Fruit fly (Drosophila melanogaster) whole organism, embryonic: ENCODE results near the gene Tomosyn.

Experiments used
- Aef1 ChIP-seq: fragments of 200-800 bp; sonication (Bioruptor generic); IDR thresholded peaks from 3 replicates; pipeline ENCODE4 v1.3.6; 2022; ENCODE audit warnings: missing biosample characterization, missing genetic modification characterization
- CG10654 ChIP-seq: fragments of 200-800 bp; sonication (Bioruptor generic); optimal IDR thresholded peaks from 2 replicates; lab custom pipeline; 2016; ENCODE audit warnings: missing biosample characterization, missing genetic modification characterization
- CG12071 ChIP-seq: fragments of 200-800 bp; sonication (Bioruptor generic); optimal IDR thresholded peaks from 3 replicates; lab custom pipeline; 2018; ENCODE audit warnings: missing biosample characterization, mild to moderate bottlenecking, missing genetic modification characterization
- CG1233 ChIP-seq: fragments of 200-800 bp; sonication (Bioruptor generic); optimal IDR thresholded peaks from 4 replicates; lab custom pipeline; 2018; ENCODE audit warnings: missing biosample characterization, mild to moderate bottlenecking, missing genetic modification characterization
- CG13296 ChIP-seq: fragments of 200-800 bp; sonication (Bioruptor generic); optimal IDR thresholded peaks from 3 replicates; lab custom pipeline; 2018; ENCODE audit warnings: missing biosample characterization, mild to moderate bottlenecking, missing genetic modification characterization
- CG13775 ChIP-seq: fragments of 200-800 bp; sonication (Bioruptor generic); optimal IDR thresholded peaks from 3 replicates; lab custom pipeline; 2017; ENCODE audit warnings: missing biosample characterization, mild to moderate bottlenecking, missing genetic modification characterization
- CG14860 ChIP-seq: fragments of 200-800 bp; sonication (Bioruptor generic); IDR thresholded peaks from 3 replicates; pipeline ENCODE4 v1.3.6; 2022; ENCODE audit warnings: missing biosample characterization, missing genetic modification characterization; ENCODE audit not compliant: partially characterized antibody
- CG15479 ChIP-seq: fragments of 200-800 bp; sonication (Bioruptor generic); optimal IDR thresholded peaks from 3 replicates; lab custom pipeline; 2019; ENCODE audit warnings: missing biosample characterization, mild to moderate bottlenecking, missing genetic modification characterization, moderate library complexity
- CG16863 ChIP-seq: fragments of 200-800 bp; sonication (Bioruptor generic); optimal IDR thresholded peaks from 3 replicates; lab custom pipeline; 2016; ENCODE audit warnings: missing biosample characterization, missing genetic modification characterization
- CG17829 ChIP-seq: fragments of 200-800 bp; optimal IDR thresholded peaks from 2 replicates; lab custom pipeline; 2019; ENCODE audit warnings: missing biosample characterization, mild to moderate bottlenecking, missing genetic modification characterization, moderate library complexity
- CG1832 ChIP-seq: fragments of 200-800 bp; sonication (Bioruptor generic); optimal IDR thresholded peaks from 2 replicates; lab custom pipeline; 2017; ENCODE audit warnings: missing biosample characterization, mild to moderate bottlenecking, missing genetic modification characterization, inconsistent platforms
- CG18619 ChIP-seq: fragments of 200-800 bp; sonication (Bioruptor generic); optimal IDR thresholded peaks from 3 replicates; lab custom pipeline; 2017; ENCODE audit warnings: missing biosample characterization, mild to moderate bottlenecking, missing genetic modification characterization
- CG2678 ChIP-seq: fragments of 200-800 bp; sonication (Bioruptor generic); optimal IDR thresholded peaks from 3 replicates; lab custom pipeline; 2019; ENCODE audit warnings: missing biosample characterization, mild to moderate bottlenecking, missing genetic modification characterization, moderate library complexity
- CG33557 ChIP-seq: fragments of 200-800 bp; sonication (Bioruptor generic); optimal IDR thresholded peaks from 2 replicates; lab custom pipeline; 2019; ENCODE audit warnings: missing biosample characterization, mild to moderate bottlenecking, missing genetic modification characterization, moderate library complexity
- CG3995 ChIP-seq: fragments of 200-800 bp; sonication (Bioruptor generic); optimal IDR thresholded peaks from 3 replicates; lab custom pipeline; 2016; ENCODE audit warnings: missing biosample characterization, missing genetic modification characterization
- CG42726 ChIP-seq: fragments of 200-800 bp; sonication (Bioruptor generic); IDR thresholded peaks from 2 replicates; pipeline ENCODE4 v1.3.6; 2022; ENCODE audit warnings: missing biosample characterization, missing genetic modification characterization; ENCODE audit not compliant: partially characterized antibody
- CG4617 ChIP-seq: fragments of 200-800 bp; sonication (Bioruptor generic); optimal IDR thresholded peaks from 3 replicates; lab custom pipeline; 2016; ENCODE audit warnings: missing biosample characterization, missing genetic modification characterization, borderline replicate concordance
- CG9437 ChIP-seq: fragments of 200-800 bp; sonication (Bioruptor generic); optimal IDR thresholded peaks from 2 replicates; lab custom pipeline; 2018; ENCODE audit warnings: missing biosample characterization, mild to moderate bottlenecking, missing genetic modification characterization
- Doc2 ChIP-seq: fragments of 200-800 bp; sonication (Bioruptor generic); IDR thresholded peaks from 2 replicates; pipeline ENCODE4 v1.3.6; 2022; ENCODE audit warnings: missing biosample characterization, missing genetic modification characterization
- Elba2 ChIP-seq: fragments of 200-800 bp; sonication (Bioruptor generic); optimal IDR thresholded peaks from 3 replicates; lab custom pipeline; 2016; ENCODE audit warnings: missing biosample characterization, missing genetic modification characterization
- Hr3 ChIP-seq: fragments of 200-800 bp; sonication (Bioruptor generic); optimal IDR thresholded peaks from 3 replicates; lab custom pipeline; 2016; ENCODE audit warnings: missing biosample characterization, missing genetic modification characterization
- Hr51 ChIP-seq, 2 experiments: fragments of 200-800 bp; sonication (Bioruptor generic); optimal IDR thresholded peaks; 2 replicates in 1 of 2; 3 replicates in 1 of 2; lab custom pipeline; 2016 to 2018; ENCODE audit warnings: missing biosample characterization in 2 of 2, missing genetic modification characterization in 2 of 2, mild to moderate bottlenecking in 1 of 2, moderate library complexity in 1 of 2
- Lim3 ChIP-seq: fragments of 200-800 bp; sonication (Bioruptor generic); IDR thresholded peaks from 2 replicates; pipeline ENCODE4 v1.3.6; 2022; ENCODE audit warnings: missing biosample characterization, missing genetic modification characterization
- MBD-R2 ChIP-seq: fragments of 200-800 bp; sonication (Bioruptor generic); IDR thresholded peaks from 2 replicates; pipeline ENCODE4 v1.3.6; 2022; ENCODE audit warnings: missing biosample characterization, missing genetic modification characterization
- Mrtf ChIP-seq: fragments of 200-800 bp; sonication (Bioruptor generic); IDR thresholded peaks from 3 replicates; pipeline ENCODE4 v1.3.6; 2022; ENCODE audit warnings: missing biosample characterization, missing genetic modification characterization
- NC2α ChIP-seq: fragments of 200-800 bp; sonication (Bioruptor generic); optimal IDR thresholded peaks from 2 replicates; lab custom pipeline; 2016; ENCODE audit warnings: missing biosample characterization, missing genetic modification characterization
- Side ChIP-seq: fragments of 200-800 bp; sonication (Bioruptor generic); optimal IDR thresholded peaks from 2 replicates; lab custom pipeline; 2016; ENCODE audit warnings: missing biosample characterization, missing genetic modification characterization
- Sox102F ChIP-seq: fragments of 200-800 bp; sonication (Bioruptor generic); optimal IDR thresholded peaks from 2 replicates; lab custom pipeline; 2018; ENCODE audit warnings: missing biosample characterization, mild to moderate bottlenecking, missing genetic modification characterization, moderate library complexity
- Xrp1 ChIP-seq: fragments of 200-800 bp; sonication (Bioruptor generic); IDR thresholded peaks from 2 replicates; pipeline ENCODE4 v1.3.6; 2022; ENCODE audit warnings: missing biosample characterization, missing genetic modification characterization
- ab ChIP-seq: fragments of 200-800 bp; sonication (Bioruptor generic); optimal IDR thresholded peaks from 2 replicates; lab custom pipeline; 2016; ENCODE audit warnings: missing biosample characterization, missing genetic modification characterization
- abd-A ChIP-seq: fragments of 200-800 bp; sonication (Bioruptor generic); optimal IDR thresholded peaks from 3 replicates; lab custom pipeline; 2019; ENCODE audit warnings: missing biosample characterization, mild to moderate bottlenecking, missing genetic modification characterization, moderate library complexity
- bab2 ChIP-seq: fragments of 200-800 bp; sonication (Bioruptor generic); optimal IDR thresholded peaks from 2 replicates; lab custom pipeline; 2016; ENCODE audit warnings: missing biosample characterization, missing genetic modification characterization
- btn ChIP-seq: fragments of 200-800 bp; sonication (Bioruptor generic); optimal IDR thresholded peaks from 2 replicates; lab custom pipeline; 2016; ENCODE audit warnings: missing biosample characterization, missing genetic modification characterization
- caup ChIP-seq: fragments of 200-800 bp; sonication (Bioruptor generic); optimal IDR thresholded peaks from 3 replicates; lab custom pipeline; 2017; ENCODE audit warnings: missing biosample characterization, mild to moderate bottlenecking, missing genetic modification characterization, moderate library complexity; ENCODE audit not compliant: severe bottlenecking
- croc ChIP-seq: fragments of 200-800 bp; sonication (Bioruptor generic); conservative IDR thresholded peaks from 3 replicates; pipeline ENCODE4 v1.3.6; 2022; ENCODE audit warnings: missing biosample characterization, missing genetic modification characterization
- cwo ChIP-seq: fragments of 200-800 bp; sonication (Bioruptor generic); optimal IDR thresholded peaks from 3 replicates; lab custom pipeline; 2017; ENCODE audit warnings: missing biosample characterization, missing genetic modification characterization, mild to moderate bottlenecking, moderate library complexity, missing genetic modification reagents
- dimm ChIP-seq: fragments of 200-800 bp; sonication (Bioruptor generic); IDR thresholded peaks from 2 replicates; pipeline ENCODE4 v1.3.6; 2022; ENCODE audit warnings: missing biosample characterization, missing genetic modification characterization
- dmrt99B ChIP-seq: fragments of 200-800 bp; sonication (Bioruptor generic); optimal IDR thresholded peaks from 2 replicates; lab custom pipeline; 2018; ENCODE audit warnings: missing biosample characterization, mild to moderate bottlenecking, missing genetic modification characterization, moderate library complexity
- ftz-f1 ChIP-seq: fragments of 200-800 bp; sonication (Bioruptor generic); optimal IDR thresholded peaks from 2 replicates; lab custom pipeline; 2016; ENCODE audit warnings: missing biosample characterization, missing genetic modification characterization
- insv ChIP-seq, 2 experiments: fragments of 200-800 bp; sonication (Bioruptor generic); optimal IDR thresholded peaks; 3 replicates each; lab custom pipeline; 2016 to 2018; ENCODE audit warnings: missing biosample characterization in 2 of 2, missing genetic modification characterization in 2 of 2
- lbe ChIP-seq: fragments of 200-800 bp; sonication (Bioruptor generic); optimal IDR thresholded peaks from 2 replicates; lab custom pipeline; 2016; ENCODE audit warnings: missing biosample characterization, mild to moderate bottlenecking, missing genetic modification characterization
- nerfin-2 ChIP-seq: fragments of 200-800 bp; sonication (Bioruptor generic); IDR thresholded peaks from 2 replicates; pipeline ENCODE4 v1.3.6; 2022; ENCODE audit warnings: missing biosample characterization, missing genetic modification characterization; ENCODE audit not compliant: partially characterized antibody
- peb ChIP-seq: fragments of 200-800 bp; sonication (Bioruptor generic); IDR thresholded peaks from 2 replicates; pipeline ENCODE4 v1.3.6; 2022; ENCODE audit warnings: missing biosample characterization, missing genetic modification characterization
- pita ChIP-seq: fragments of 200-800 bp; sonication (Bioruptor generic); optimal IDR thresholded peaks from 2 replicates; lab custom pipeline; 2017; ENCODE audit warnings: missing biosample characterization, mild to moderate bottlenecking, missing genetic modification characterization
- slp2 ChIP-seq: fragments of 200-800 bp; sonication (Bioruptor generic); optimal IDR thresholded peaks from 2 replicates; lab custom pipeline; 2016; ENCODE audit warnings: missing biosample characterization, missing genetic modification characterization
- sna ChIP-seq: fragments of 200-800 bp; sonication (Bioruptor generic); IDR thresholded peaks from 2 replicates; pipeline ENCODE4 v1.3.6; 2022; ENCODE audit warnings: missing biosample characterization, missing genetic modification characterization; ENCODE audit not compliant: partially characterized antibody
- wdn ChIP-seq: fragments of 200-800 bp; sonication (Bioruptor generic); IDR thresholded peaks from 2 replicates; pipeline ENCODE4 v1.3.6; 2022; ENCODE audit warnings: missing biosample characterization, missing genetic modification characterization

The Tomosyn gene

DNA sequence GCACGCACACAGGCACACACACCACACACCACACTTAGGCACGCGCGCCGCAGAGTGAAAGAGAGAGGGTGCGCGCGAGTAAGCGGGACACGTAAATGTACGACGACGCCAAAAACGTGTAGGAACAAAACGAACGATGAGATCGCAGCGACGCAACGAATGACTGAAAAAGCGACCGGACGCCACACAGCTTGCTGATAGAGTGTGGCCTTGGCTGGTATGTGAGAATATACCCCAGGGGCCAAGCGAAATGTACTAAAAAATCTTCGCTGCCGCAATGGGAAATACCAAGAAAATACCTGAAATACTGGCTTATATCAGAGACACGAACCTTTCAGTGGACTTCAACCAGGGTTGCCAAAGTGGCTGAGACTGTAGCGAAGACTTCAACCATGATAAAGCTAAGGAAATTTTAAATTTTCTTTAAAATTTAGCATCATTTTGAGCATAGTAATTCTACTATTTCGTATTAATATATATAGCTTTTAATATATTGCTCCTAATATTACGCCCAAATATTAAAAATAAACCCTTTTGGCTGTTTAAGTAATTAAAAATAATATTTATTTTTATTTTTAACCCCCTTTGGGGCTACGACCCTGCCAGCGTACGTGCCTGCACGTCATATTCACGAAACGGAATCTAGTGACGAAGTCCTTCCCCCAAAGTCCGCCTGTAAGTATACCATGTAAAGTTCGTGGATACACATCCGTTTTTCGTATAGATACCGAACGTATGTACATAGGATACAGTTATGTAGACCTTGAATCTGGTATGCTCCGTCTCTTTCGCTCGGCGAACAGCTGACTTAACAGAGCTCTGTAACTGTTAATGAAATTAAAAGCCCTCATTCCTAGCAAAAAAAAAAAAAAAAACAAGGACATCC is 48.2 kb upstream of the Tomosyn start, which contains the start of gene Pits (continued):
- TF ChIP-seq btn (GFP tag; lab: Kevin White, UChicago) (peak; percentile 7), dimm (GFP tag; lab: Robert Waterston, UW) (no peak), CG15479 (peak; percentile 39), nerfin-2 (GFP tag; lab: Robert Waterston, UW) (no peak), wdn (GFP tag; lab: Robert Waterston, UW) (0 out of 2 replicates have a peak, but pooled peaks have one; percentile 22), CG1233 (GFP tag; lab: Kevin White, UChicago) (peak; percentile 24), caup (GFP tag; lab: Kevin White, UChicago) (peak; percentile 75), MBD-R2 (no peak; the same call in 1 of the 2 replicates), CG14860 (GFP tag; lab: Robert Waterston, UW) (no peak; the same call in 2 of the 3 replicates), CG16863 (no peak), lbe (no peak), Hr51 (GFP tag; optimal IDR thresholded peaks at IDR 0.05; lab: Kevin White, UChicago) (peak; percentile 18 to 45), CG2678 (tag; lab: Kevin White, UChicago) (peak; percentile 64), Side (GFP tag; lab: Kevin White, UChicago) (peak; percentile 54), Doc2 (no peak), CG1832 (GFP tag; lab: Kevin White, UChicago) (peak; percentile 91), CG33557 (no peak), CG18619 (GFP tag; lab: Kevin White, UChicago) (peak; percentile 26), sna (GFP tag; lab: Robert Waterston, UW) (no peak), CG13296 (peak; percentile 55), pita (peak; percentile 92), CG3995 (no peak), Elba2 (GFP tag; lab: Kevin White, UChicago) (no peak), Mrtf (no peak), bab2 (GFP tag; lab: Kevin White, UChicago) (peak; percentile 13), ab (GFP tag; lab: Kevin White, UChicago) (peak; percentile 20), CG10654 (GFP tag; lab: Kevin White, UChicago) (peak; percentile 4), ftz-f1 (GFP tag; lab: Kevin White, UChicago) (peak; percentile 91), abd-A (tag; lab: Kevin White, UChicago) (peak; percentile 85), CG13775 (GFP tag; lab: Kevin White, UChicago) (peak; percentile 34), CG4617 (GFP tag; lab: Kevin White, UChicago) (peak; percentile 31), insv (GFP tag; optimal IDR thresholded peaks at IDR 0.05; lab: Kevin White, UChicago) (peak in 1 of 2 experiments; percentile 53), dmrt99B (peak; percentile 24), CG17829 (tag; lab: Kevin White, UChicago) (peak; percentile 29), cwo (GFP tag; lab: Kevin White, UChicago) (peak; percentile 89), Hr3 (GFP tag; lab: Kevin White, UChicago) (peak; percentile 16), NC2α (no peak), Xrp1 (GFP tag; lab: Robert Waterston, UW) (peak; percentile 32; the same call in 1 of the 2 replicates), CG42726 (GFP tag; lab: Robert Waterston, UW) (peak; percentile 80), CG9437 (peak; percentile 24), croc (GFP tag; lab: Robert Waterston, UW) (no peak), Sox102F (GFP tag; lab: Kevin White, UChicago) (peak; percentile 15), peb (GFP tag; lab: Robert Waterston, UW) (0 out of 2 replicates have a peak, but pooled peaks have one; percentile 16), slp2 (no peak), Lim3 (GFP tag; lab: Robert Waterston, UW) (no peak), CG12071 (GFP tag; lab: Kevin White, UChicago) (peak; percentile 56), Aef1 (no peak; the same call in 2 of the 3 replicates)
